Fruit fly (Drosophila melanogaster): ENCODE measurements around the gene CG4502.

CG4502 gene

dm6 chr2L:7217059-7217458, 13.0 kb upstream of the CG4502 start:
- TF ChIP-seq CG17801 (GFP tag; optimal IDR thresholded peaks at IDR 0.05; ENCODE audit: partially characterized antibody), result no peak

- TF ChIP-seq CG17801 (GFP tag; optimal IDR thresholded peaks at IDR 0.05; ENCODE audit: partially characterized antibody), result no peak
Measured at dm6 chr2L:7216272-7216671, 12.2 kb upstream of the CG4502 start.

dm6 chr2L:7215657-7216056, 11.6 kb upstream of the CG4502 start:
- no peak for TF ChIP-seq CG17801 (GFP tag; optimal IDR thresholded peaks at IDR 0.05; ENCODE audit: partially characterized antibody)

dm6 chr2L:7214885-7215284, 10.8 kb upstream of the CG4502 start:
- no peak for TF ChIP-seq CG17801 (GFP tag; optimal IDR thresholded peaks at IDR 0.05; ENCODE audit: partially characterized antibody)

dm6 chr2L:7213532-7213931, 9.5 kb upstream of the CG4502 start:
- TF ChIP-seq CG17801 (GFP tag; optimal IDR thresholded peaks at IDR 0.05; ENCODE audit: partially characterized antibody), result no peak

dm6 chr2L:7207660-7208059, 3.6 kb upstream of the CG4502 start:
- no peak for TF ChIP-seq CG17801 (GFP tag; optimal IDR thresholded peaks at IDR 0.05; ENCODE audit: partially characterized antibody)

dm6 chr2L:7203411-7204171, 473 bp downstream of the CG4502 start:
- no peak for TF ChIP-seq CG17801 (GFP tag; optimal IDR thresholded peaks at IDR 0.05; ENCODE audit: partially characterized antibody)

- TF ChIP-seq CG17801 (GFP tag; optimal IDR thresholded peaks at IDR 0.05; ENCODE audit: partially characterized antibody), result no peak
Measured at dm6 chr2L:7200168-7200567, 3.9 kb downstream of the CG4502 start.

dm6 chr2L:7199635-7200110, 4.4 kb downstream of the CG4502 start:
- TF ChIP-seq CG17801 (GFP tag; optimal IDR thresholded peaks at IDR 0.05; ENCODE audit: partially characterized antibody), result no peak

dm6 chr2L:7198618-7199017, 5.4 kb downstream of the CG4502 start:
- TF ChIP-seq CG17801 (GFP tag; optimal IDR thresholded peaks at IDR 0.05; ENCODE audit: partially characterized antibody), result no peak

- peak; percentile 90 for TF ChIP-seq CG17801 (GFP tag; optimal IDR thresholded peaks at IDR 0.05; ENCODE audit: partially characterized antibody)
Measured at dm6 chr2L:7194351-7195037, 9.6 kb downstream of the CG4502 start, which contains the start of gene CG4497. CG4497 (minus strand) TSS chr2L:7194588.

- TF ChIP-seq CG17801 (GFP tag; optimal IDR thresholded peaks at IDR 0.05; ENCODE audit: partially characterized antibody), result no peak
Measured at dm6 chr2L:7189674-7190073, 14.4 kb downstream of the CG4502 start, which contains the start of gene CG4496. CG4496 (minus strand) TSS chr2L:7190010.

- peak; percentile 97 for TF ChIP-seq CG17801 (GFP tag; optimal IDR thresholded peaks at IDR 0.05; ENCODE audit: partially characterized antibody)
Measured at dm6 chr2L:7188530-7188996, 15.5 kb downstream of the CG4502 start.

dm6 chr2L:7187920-7188529, 16.0 kb downstream of the CG4502 start:
- TF ChIP-seq CG17801 (GFP tag; optimal IDR thresholded peaks at IDR 0.05; ENCODE audit: partially characterized antibody), result no peak

dm6 chr2L:7181978-7182392, 22.1 kb downstream of the CG4502 start, which contains the start of gene MICU1:
MICU1 (plus strand) TSS chr2L:7182234.
- peak; percentile 13 for TF ChIP-seq CG17801 (GFP tag; optimal IDR thresholded peaks at IDR 0.05; ENCODE audit: partially characterized antibody)

Data from ovary, adult (tissue).